Fruit fly (Drosophila melanogaster) whole organism, pupa: ENCODE data around the gene Prim2.

Source experiments
- CG10348 ChIP-seq: fragments of 200-800 bp; sonication (Bioruptor generic); IDR thresholded peaks from 2 replicates; pipeline ENCODE4 v1.3.6; 2022; ENCODE audit warnings: missing biosample characterization, missing genetic modification characterization
- CG12605 ChIP-seq: fragments of 200-800 bp; sonication (Bioruptor generic); IDR thresholded peaks from 2 replicates; pipeline ENCODE4 v1.3.6; 2022; ENCODE audit warnings: missing biosample characterization, missing genetic modification characterization
- CG13204 ChIP-seq: fragments of 200-800 bp; sonication (Bioruptor generic); optimal IDR thresholded peaks from 2 replicates; lab custom pipeline; 2018; ENCODE audit warnings: missing biosample characterization, mild to moderate bottlenecking, missing genetic modification characterization, moderate library complexity
- CG14655 ChIP-seq: fragments of 200-800 bp; sonication (Bioruptor generic); optimal IDR thresholded peaks from 3 replicates; lab custom pipeline; 2017; ENCODE audit warnings: mild to moderate bottlenecking, missing biosample characterization, missing genetic modification reagents, missing genetic modification characterization
- CG15710 ChIP-seq: fragments of 200-800 bp; sonication (Bioruptor generic); optimal IDR thresholded peaks from 2 replicates; lab custom pipeline; 2018; ENCODE audit warnings: missing biosample characterization, mild to moderate bottlenecking, missing genetic modification characterization, moderate library complexity
- CG17806 ChIP-seq: fragments of 200-800 bp; sonication (Bioruptor generic); optimal IDR thresholded peaks from 2 replicates; lab custom pipeline; 2018; ENCODE audit warnings: missing biosample characterization, mild to moderate bottlenecking, missing genetic modification characterization, moderate library complexity
- CG32121 ChIP-seq: fragments of 200-800 bp; sonication (Bioruptor generic); IDR thresholded peaks from 2 replicates; pipeline ENCODE4 v1.3.6; 2022; ENCODE audit warnings: missing biosample characterization, missing genetic modification characterization
- CG34367 ChIP-seq: fragments of 200-800 bp; sonication (Bioruptor generic); optimal IDR thresholded peaks from 2 replicates; lab custom pipeline; 2018; ENCODE audit warnings: missing biosample characterization, mild to moderate bottlenecking, missing genetic modification characterization
- CG4496 ChIP-seq: fragments of 200-800 bp; sonication (Bioruptor generic); IDR thresholded peaks from 3 replicates; pipeline ENCODE4 v1.3.6; 2022; ENCODE audit warnings: missing biosample characterization, missing genetic modification characterization
- CG8159 ChIP-seq: fragments of 200-800 bp; sonication (Bioruptor generic); optimal IDR thresholded peaks from 3 replicates; lab custom pipeline; 2018; ENCODE audit warnings: missing biosample characterization, mild to moderate bottlenecking, missing genetic modification characterization, moderate library complexity
- CG8301 ChIP-seq: fragments of 200-800 bp; sonication (Bioruptor generic); optimal IDR thresholded peaks from 2 replicates; lab custom pipeline; 2018; ENCODE audit warnings: missing biosample characterization, mild to moderate bottlenecking, missing genetic modification characterization
- CG9948 ChIP-seq: fragments of 200-800 bp; sonication (Bioruptor generic); optimal IDR thresholded peaks from 2 replicates; lab custom pipeline; 2018; ENCODE audit warnings: missing biosample characterization, mild to moderate bottlenecking, missing genetic modification characterization, moderate library complexity
- D1 ChIP-seq: fragments of 200-800 bp; sonication (Bioruptor generic); optimal IDR thresholded peaks from 2 replicates; lab custom pipeline; 2018; ENCODE audit warnings: missing biosample characterization, mild to moderate bottlenecking, missing genetic modification characterization, moderate library complexity
- EcR ChIP-seq: fragments of 200-800 bp; sonication (Bioruptor generic); optimal IDR thresholded peaks from 3 replicates; lab custom pipeline; 2019; ENCODE audit warnings: missing biosample characterization, missing genetic modification characterization, mild to moderate bottlenecking, moderate library complexity, missing genetic modification reagents
- Ets98B ChIP-seq: fragments of 200-800 bp; sonication (Bioruptor generic); IDR thresholded peaks from 2 replicates; pipeline ENCODE4 v1.3.6; 2022; ENCODE audit warnings: missing biosample characterization, missing genetic modification characterization
- Pif1A ChIP-seq: fragments of 200-800 bp; sonication (Bioruptor generic); optimal IDR thresholded peaks from 3 replicates; lab custom pipeline; 2016; ENCODE audit warnings: missing biosample characterization, missing genetic modification characterization
- Pif1B ChIP-seq: fragments of 200-800 bp; sonication (Bioruptor generic); optimal IDR thresholded peaks from 3 replicates; lab custom pipeline; 2016; ENCODE audit warnings: missing biosample characterization, missing genetic modification characterization
- Snoo ChIP-seq: fragments of 200-800 bp; sonication (Bioruptor generic); optimal IDR thresholded peaks from 3 replicates; lab custom pipeline; 2017; ENCODE audit warnings: missing biosample characterization, mild to moderate bottlenecking, missing genetic modification characterization, inconsistent platforms
- fd96Ca ChIP-seq: fragments of 200-800 bp; sonication (Bioruptor generic); IDR thresholded peaks from 3 replicates; pipeline ENCODE4 v1.3.6; 2022; ENCODE audit warnings: missing biosample characterization, missing genetic modification characterization
- gl ChIP-seq: fragments of 200-800 bp; sonication (Bioruptor generic); optimal IDR thresholded peaks from 2 replicates; lab custom pipeline; 2018; ENCODE audit warnings: missing biosample characterization, mild to moderate bottlenecking, missing genetic modification characterization
- rn ChIP-seq: fragments of 200-800 bp; sonication (Bioruptor generic); IDR thresholded peaks from 2 replicates; pipeline ENCODE4 v1.3.6; 2022; ENCODE audit warnings: missing biosample characterization, missing genetic modification characterization

Prim2 gene

DNA sequence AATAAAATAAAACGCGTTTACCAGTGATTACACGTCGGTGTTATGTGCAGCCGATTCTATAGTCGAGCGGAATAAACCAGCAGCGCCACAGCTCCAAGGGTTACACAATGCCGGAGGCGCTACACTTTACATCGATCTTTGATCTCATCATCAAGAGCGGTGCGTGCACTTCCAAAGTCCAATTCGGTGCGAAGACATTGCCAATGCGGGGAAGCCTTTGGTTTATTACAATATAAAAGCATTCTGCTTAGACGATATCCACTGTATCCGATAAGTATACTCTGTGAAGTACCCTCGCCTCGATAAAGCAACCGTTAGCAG, 26.4 kb upstream of the Prim2 start:
- no peak for TF ChIP-seq CG8301
- peak; percentile 26 for TF ChIP-seq CG13204 (GFP tag; lab: Kevin White, UChicago)
- peak; percentile 45 for TF ChIP-seq gl (tag; lab: Kevin White, UChicago)
- no peak for TF ChIP-seq Pif1A (GFP tag; lab: Kevin White, UChicago)
- no peak for TF ChIP-seq CG14655
- TF ChIP-seq CG15710 (tag; lab: Kevin White, UChicago) = no peak

- TF ChIP-seq EcR (GFP tag; lab: Kevin White, UChicago) = peak; percentile 18
- TF ChIP-seq Pif1B = no peak
- TF ChIP-seq CG15710 (tag; lab: Kevin White, UChicago) = no peak
- TF ChIP-seq CG10348 (GFP tag; lab: Robert Waterston, UW) = no peak
- no peak for TF ChIP-seq CG34367
- no peak for TF ChIP-seq Snoo (tag; lab: Kevin White, UChicago)
- TF ChIP-seq CG32121 (GFP tag; lab: Robert Waterston, UW) = peak; percentile 36; the same call in 1 of the 2 replicates
- no peak for TF ChIP-seq CG13204 (GFP tag; lab: Kevin White, UChicago)
- no peak for TF ChIP-seq CG17806 (tag; lab: Kevin White, UChicago)
- TF ChIP-seq Pif1A (GFP tag; lab: Kevin White, UChicago) = no peak
- no peak for TF ChIP-seq rn (GFP tag; lab: Robert Waterston, UW)
- TF ChIP-seq fd96Ca (GFP tag; lab: Robert Waterston, UW) = no peak
These were observed 25.9 kb upstream of the Prim2 start for dm6 chr3L:20387038-20387842.

DNA sequence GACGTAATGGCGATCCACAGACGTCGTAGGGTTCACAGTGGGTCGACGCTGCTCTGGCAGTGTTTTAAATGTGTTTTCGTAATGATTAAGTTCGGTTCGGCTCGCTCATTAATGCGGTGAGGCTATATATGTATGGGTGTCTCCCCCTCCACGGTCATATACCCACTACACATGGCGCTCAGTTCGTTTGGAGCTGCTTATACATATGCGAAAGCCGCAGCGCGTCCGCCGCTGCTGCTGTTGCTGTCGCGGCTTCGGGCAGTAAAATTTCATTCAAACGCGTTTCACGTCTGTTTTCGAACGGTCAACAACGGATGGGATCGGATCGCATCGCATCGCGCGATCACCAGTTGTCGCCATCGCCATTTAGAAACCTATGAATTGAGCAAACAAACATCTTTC, 24.6 kb upstream of the Prim2 start:
- TF ChIP-seq CG12605 (GFP tag; lab: Robert Waterston, UW) (no peak), CG8159 (tag; lab: Kevin White, UChicago) (no peak), EcR (GFP tag; lab: Kevin White, UChicago) (peak; percentile 57), CG32121 (GFP tag; lab: Robert Waterston, UW) (no peak), CG13204 (GFP tag; lab: Kevin White, UChicago) (peak; percentile 87)

DNA sequence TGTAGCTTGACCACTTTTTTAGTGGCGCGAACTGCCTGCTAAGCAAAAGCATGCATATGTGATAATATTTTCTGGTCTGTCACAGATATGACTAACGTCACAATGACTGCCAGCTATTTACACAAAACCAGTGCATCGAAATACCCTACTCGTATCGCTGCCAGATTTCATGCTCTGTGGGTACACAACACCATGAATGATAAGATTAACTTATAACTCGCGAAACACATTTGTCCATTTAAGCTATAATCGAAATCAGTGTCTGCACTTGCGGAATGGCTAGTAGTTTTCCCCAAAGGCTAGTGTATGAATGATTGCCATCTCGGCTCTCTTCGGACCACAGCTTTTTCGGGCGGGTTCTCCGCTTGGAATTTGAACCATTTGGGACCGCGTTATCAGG, 24.0 kb upstream of the Prim2 start:
- no peak for TF ChIP-seq CG4496
- TF ChIP-seq EcR (GFP tag; lab: Kevin White, UChicago) = peak; percentile 15
- TF ChIP-seq Ets98B (GFP tag; lab: Robert Waterston, UW) = no peak
- TF ChIP-seq Pif1A (GFP tag; lab: Kevin White, UChicago) = no peak
- TF ChIP-seq CG14655 = no peak

- TF ChIP-seq fd96Ca (GFP tag; lab: Robert Waterston, UW) (no peak), CG8159 (tag; lab: Kevin White, UChicago) (no peak)
These were observed 23.6 kb upstream of the Prim2 start for dm6 chr3L:20385006-20385405.

dm6 chr3L:20384086-20384810, 22.9 kb upstream of the Prim2 start, which contains the start of the genes CG5498 and fbl:
TSS of gene CG5498 (minus strand) at chr3L:20384109.
TSS of gene fbl (plus strand) at chr3L:20384429.
- TF ChIP-seq CG17806 (tag; lab: Kevin White, UChicago) = peak; percentile 57
- peak; percentile 68 for TF ChIP-seq D1 (tag; lab: Kevin White, UChicago)
- no peak for TF ChIP-seq CG14655
- peak; percentile 75 for TF ChIP-seq CG8159 (tag; lab: Kevin White, UChicago)
- TF ChIP-seq CG12605 (GFP tag; lab: Robert Waterston, UW) = no peak
- TF ChIP-seq CG9948 (tag; lab: Kevin White, UChicago) = peak; percentile 61
- TF ChIP-seq CG34367 = peak; percentile 36
- TF ChIP-seq CG32121 (GFP tag; lab: Robert Waterston, UW) = peak; percentile 49; the same call in 1 of the 2 replicates
- peak; percentile 5 for TF ChIP-seq Pif1B
- peak; percentile 64 for TF ChIP-seq Snoo (tag; lab: Kevin White, UChicago)
- TF ChIP-seq CG4496 = 0 out of 3 replicates have a peak, but pooled peaks have one; percentile 55
- peak; percentile 59 for TF ChIP-seq CG8301
- no peak for TF ChIP-seq CG13204 (GFP tag; lab: Kevin White, UChicago)
- peak; percentile 69 for TF ChIP-seq CG15710 (tag; lab: Kevin White, UChicago)

- no peak for TF ChIP-seq CG12605 (GFP tag; lab: Robert Waterston, UW)
These were observed 18.1 kb upstream of the Prim2 start for dm6 chr3L:20379496-20379895.
